Fruit fly (Drosophila melanogaster): ENCODE results near the gene CG16781.

The CG16781 gene

dm6 chrX:3414003-3414767 is 49.7 kb downstream of the CG16781 start (continued):
- TF ChIP-seq CG42726 (GFP tag; IDR thresholded peaks at IDR 0.05; ENCODE audit: partially characterized antibody) (no peak), mirr (GFP tag; optimal IDR thresholded peaks at IDR 0.05) (no peak), lab (GFP tag; optimal IDR thresholded peaks at IDR 0.05) (peak; percentile 80), CG5953 (GFP tag; IDR thresholded peaks at IDR 0.05) (no peak), ranshi (GFP tag; IDR thresholded peaks at IDR 0.05) (peak; percentile 49; the same call in 1 of the 2 replicates), Kr (GFP tag; optimal IDR thresholded peaks at IDR 0.05) (no peak), CG17912 (GFP tag; optimal IDR thresholded peaks at IDR 0.05) (no peak), br (optimal IDR thresholded peaks at IDR 0.05) (no peak), bowl (GFP tag; IDR thresholded peaks at IDR 0.05) (no peak), gem (tag; optimal IDR thresholded peaks at IDR 0.05) (peak; percentile 85), CG7745 (tag; optimal IDR thresholded peaks at IDR 0.05) (no peak), CG15073 (GFP tag; optimal IDR thresholded peaks at IDR 0.05) (no peak), CG12236 (GFP tag; optimal IDR thresholded peaks at IDR 0.05) (no peak), wdn (GFP tag; IDR thresholded peaks at IDR 0.05) (0 out of 2 replicates have a peak, but pooled peaks have one; percentile 30), CG8089 (GFP tag; optimal IDR thresholded peaks at IDR 0.05) (no peak), Deaf1 (tag; optimal IDR thresholded peaks at IDR 0.05) (peak; percentile 29), CG14050 (GFP tag; IDR thresholded peaks at IDR 0.05) (peak; percentile 32; the same call in 2 of the 3 replicates), Ptx1 (GFP tag; IDR thresholded peaks at IDR 0.05) (peak; percentile 71), CG7271 (tag; optimal IDR thresholded peaks at IDR 0.05) (no peak), CG7357 (GFP tag; IDR thresholded peaks at IDR 0.05) (peak; percentile 59; the same call in 1 of the 3 replicates), dan (GFP tag; IDR thresholded peaks at IDR 0.05) (no peak), chm (GFP tag; IDR thresholded peaks at IDR 0.05) (no peak), CG14710 (tag; optimal IDR thresholded peaks at IDR 0.05) (peak; percentile 41), Gug (GFP tag; IDR thresholded peaks at IDR 0.05) (no peak; the same call in 3 of the 4 replicates), HmgZ (tag; optimal IDR thresholded peaks at IDR 0.05) (peak; percentile 16), CG9797 (GFP tag; optimal IDR thresholded peaks at IDR 0.05) (no peak), Doc3 (GFP tag; IDR thresholded peaks at IDR 0.05; ENCODE audit: partially characterized antibody) (no peak), CG32532 (GFP tag; IDR thresholded peaks at IDR 0.05) (peak; percentile 67; the same call in 1 of the 2 replicates), amos (GFP tag; IDR thresholded peaks at IDR 0.05; ENCODE audit: partially characterized antibody) (no peak), twi (tag; optimal IDR thresholded peaks at IDR 0.05) (no peak), CG16815 (GFP tag; optimal IDR thresholded peaks at IDR 0.05) (peak; percentile 8), Ets97D (GFP tag; optimal IDR thresholded peaks at IDR 0.05) (no peak), CG14667 (GFP tag; IDR thresholded peaks at IDR 0.05) (0 out of 2 replicates have a peak, but pooled peaks have one; percentile 14), CG2678 (tag; optimal IDR thresholded peaks at IDR 0.05) (peak; percentile 86), CG17186 (GFP tag; optimal IDR thresholded peaks at IDR 0.05) (no peak), dmrt99B (tag; optimal IDR thresholded peaks at IDR 0.05) (peak; percentile 79), toy (GFP tag; IDR thresholded peaks at IDR 0.05) (no peak), Side (GFP tag; optimal IDR thresholded peaks at IDR 0.05) (peak; percentile 24), eyg (GFP tag; optimal IDR thresholded peaks at IDR 0.05) (peak; percentile 14), Hmr (GFP tag; optimal IDR thresholded peaks at IDR 0.05) (peak; percentile 79), CG6689 (GFP tag; IDR thresholded peaks at IDR 0.05) (peak; percentile 65), bbx (GFP tag; IDR thresholded peaks at IDR 0.05; ENCODE audit: partially characterized antibody) (no peak), Atf6 (GFP tag; IDR thresholded peaks at IDR 0.05) (peak; percentile 28; the same call in 1 of the 2 replicates), dati (GFP tag; IDR thresholded peaks at IDR 0.05) (no peak), CG5180 (GFP tag; optimal IDR thresholded peaks at IDR 0.05) (peak; percentile 1), sr (GFP tag; IDR thresholded peaks at IDR 0.05) (no peak), Sox102F (GFP tag; optimal IDR thresholded peaks at IDR 0.05) (peak; percentile 80), CG3838 (GFP tag; optimal IDR thresholded peaks at IDR 0.05) (no peak), CG32767 (GFP tag; IDR thresholded peaks at IDR 0.05) (peak; percentile 71), Sry-δ (GFP tag; optimal IDR thresholded peaks at IDR 0.05) (no peak)
